Worm (Caenorhabditis elegans): ENCODE measurements around the gene Y48E1C.1.

ce11 chrII:13414099-13414498, 708 bp upstream of the Y48E1C.1 start:
- TF ChIP-seq mep-1 (tag; optimal IDR thresholded peaks at IDR 0.05), result no peak
- no peak for TF ChIP-seq elt-3 (tag; optimal IDR thresholded peaks at IDR 0.05)
- TF ChIP-seq unc-130 (tag; optimal IDR thresholded peaks at IDR 0.05), result no peak
- no peak for TF ChIP-seq lsy-2 (tag; optimal IDR thresholded peaks at IDR 0.05)
- TF ChIP-seq ama-1 (optimal IDR thresholded peaks at IDR 0.05), result no peak
- no peak for TF ChIP-seq nhr-77 (tag; optimal IDR thresholded peaks at IDR 0.05)
- no peak for TF ChIP-seq unc-86 (tag; optimal IDR thresholded peaks at IDR 0.05)
- no peak for TF ChIP-seq F16B12.6 (tag; optimal IDR thresholded peaks at IDR 0.05)
- TF ChIP-seq nhr-237 (tag; optimal IDR thresholded peaks at IDR 0.05), result no peak

All from whole organism, L1 larva.